Fruit fly (Drosophila melanogaster) whole organism, embryonic: ENCODE results near the gene dock.

Source experiments
- Ada2b ChIP-seq: fragments of 200-800 bp; sonication (Bioruptor generic); IDR thresholded peaks from 2 replicates; pipeline ENCODE4 v1.3.6; 2022; ENCODE audit warnings: missing biosample characterization, missing genetic modification characterization
- Awh ChIP-seq: fragments of 200-800 bp; sonication (Bioruptor generic); IDR thresholded peaks from 2 replicates; pipeline ENCODE4, ENCODE4 v1.3.6; 2022; ENCODE audit warnings: missing biosample characterization, missing genetic modification characterization
- BEAF-32 ChIP-seq: fragments of 200-800 bp; sonication (Bioruptor generic); optimal IDR thresholded peaks from 3 replicates; lab custom pipeline; 2017; ENCODE audit warnings: missing biosample characterization, missing genetic modification characterization, mild to moderate bottlenecking, moderate library complexity, missing genetic modification reagents
- C15 ChIP-seq: fragments of 200-800 bp; sonication (Bioruptor generic); IDR thresholded peaks from 3 replicates; pipeline ENCODE4 v1.3.6; 2022; ENCODE audit warnings: missing biosample characterization, missing genetic modification characterization
- CG10321 ChIP-seq: fragments of 200-800 bp; sonication (Bioruptor generic); IDR thresholded peaks from 2 replicates; pipeline ENCODE4 v1.3.6; 2022; ENCODE audit warnings: missing biosample characterization, missing genetic modification characterization
- CG10654 ChIP-seq: fragments of 200-800 bp; sonication (Bioruptor generic); optimal IDR thresholded peaks from 2 replicates; lab custom pipeline; 2016; ENCODE audit warnings: missing biosample characterization, missing genetic modification characterization
- CG11560 ChIP-seq: fragments of 200-800 bp; sonication (Bioruptor generic); IDR thresholded peaks from 3 replicates; pipeline ENCODE4 v1.3.6; 2022; ENCODE audit warnings: missing biosample characterization, missing genetic modification characterization
- CG1647 ChIP-seq: fragments of 200-800 bp; sonication (Bioruptor generic); optimal IDR thresholded peaks from 3 replicates; lab custom pipeline; 2016; ENCODE audit warnings: missing biosample characterization, missing genetic modification characterization
- CG16779 ChIP-seq: fragments of 200-800 bp; sonication (Bioruptor generic); IDR thresholded peaks from 2 replicates; pipeline ENCODE4 v1.3.6; 2022; ENCODE audit warnings: missing biosample characterization, missing genetic modification characterization
- CG17912 ChIP-seq: fragments of 200-800 bp; sonication (Bioruptor generic); optimal IDR thresholded peaks from 2 replicates; lab custom pipeline; 2018; ENCODE audit warnings: missing biosample characterization, mild to moderate bottlenecking, missing genetic modification characterization
- CG2120 ChIP-seq: fragments of 200-800 bp; sonication (Bioruptor generic); optimal IDR thresholded peaks from 3 replicates; lab custom pipeline; 2016; ENCODE audit warnings: missing biosample characterization, missing genetic modification characterization
- CG2129 ChIP-seq: fragments of 200-800 bp; sonication (Bioruptor generic); IDR thresholded peaks from 2 replicates; pipeline ENCODE4 v1.3.6; 2022; ENCODE audit warnings: missing biosample characterization, missing genetic modification characterization; ENCODE audit not compliant: partially characterized antibody
- CG2678 ChIP-seq: fragments of 200-800 bp; sonication (Bioruptor generic); optimal IDR thresholded peaks from 3 replicates; lab custom pipeline; 2019; ENCODE audit warnings: missing biosample characterization, mild to moderate bottlenecking, missing genetic modification characterization, moderate library complexity
- CG2712 ChIP-seq: fragments of 200-800 bp; optimal IDR thresholded peaks from 3 replicates; lab custom pipeline; 2019; ENCODE audit warnings: missing biosample characterization, mild to moderate bottlenecking, missing genetic modification characterization, moderate library complexity
- CG3281 ChIP-seq: fragments of 200-800 bp; sonication (Bioruptor generic); optimal IDR thresholded peaks from 3 replicates; lab custom pipeline; 2017; ENCODE audit warnings: missing biosample characterization, mild to moderate bottlenecking, missing genetic modification characterization
- CG3726 ChIP-seq: fragments of 200-800 bp; sonication (Bioruptor generic); IDR thresholded peaks from 3 replicates; pipeline ENCODE4, ENCODE4 v1.3.6; 2022; ENCODE audit warnings: missing biosample characterization, missing genetic modification characterization
- CG3847 ChIP-seq: fragments of 200-800 bp; sonication (Bioruptor generic); IDR thresholded peaks from 2 replicates; pipeline ENCODE4 v1.3.6; 2022; ENCODE audit warnings: missing biosample characterization, missing genetic modification characterization
- CG3995 ChIP-seq: fragments of 200-800 bp; sonication (Bioruptor generic); optimal IDR thresholded peaks from 3 replicates; lab custom pipeline; 2016; ENCODE audit warnings: missing biosample characterization, missing genetic modification characterization
- CG42726 ChIP-seq: fragments of 200-800 bp; sonication (Bioruptor generic); IDR thresholded peaks from 2 replicates; pipeline ENCODE4 v1.3.6; 2022; ENCODE audit warnings: missing biosample characterization, missing genetic modification characterization; ENCODE audit not compliant: partially characterized antibody
- CG4617 ChIP-seq: fragments of 200-800 bp; sonication (Bioruptor generic); optimal IDR thresholded peaks from 3 replicates; lab custom pipeline; 2016; ENCODE audit warnings: missing biosample characterization, missing genetic modification characterization, borderline replicate concordance
- CG4820 ChIP-seq: fragments of 200-800 bp; sonication (Bioruptor generic); optimal IDR thresholded peaks from 3 replicates; lab custom pipeline; 2016; ENCODE audit warnings: missing biosample characterization, missing genetic modification characterization
- CG7357 ChIP-seq: fragments of 200-800 bp; sonication (Bioruptor generic); IDR thresholded peaks from 3 replicates; pipeline ENCODE4 v1.3.6; 2022; ENCODE audit warnings: missing biosample characterization, missing genetic modification characterization
- CG8478 ChIP-seq: fragments of >200 bp; optimal IDR thresholded peaks from 2 replicates; lab custom pipeline; 2018
- CTCF ChIP-seq: fragments of 200-800 bp; sonication (Bioruptor generic); optimal IDR thresholded peaks from 2 replicates; lab custom pipeline; 2017; ENCODE audit warnings: missing biosample characterization, mild to moderate bottlenecking, missing genetic modification characterization, moderate library complexity
- Ets97D ChIP-seq: fragments of 200-800 bp; sonication (Bioruptor generic); optimal IDR thresholded peaks from 3 replicates; lab custom pipeline; 2016; ENCODE audit warnings: missing biosample characterization, missing genetic modification characterization
- H2.0 ChIP-seq: fragments of 200-800 bp; sonication (Bioruptor generic); IDR thresholded peaks from 2 replicates; pipeline ENCODE4 v1.3.6; 2022; ENCODE audit warnings: missing biosample characterization, missing genetic modification characterization
- Jarid2 ChIP-seq: fragments of 200-800 bp; sonication (Bioruptor generic); optimal IDR thresholded peaks from 3 replicates; lab custom pipeline; 2017; ENCODE audit warnings: mild to moderate bottlenecking, missing biosample characterization, missing genetic modification reagents, missing genetic modification characterization
- Med ChIP-seq: fragments of 200-800 bp; sonication (Bioruptor generic); peaks from one replicate; lab custom pipeline; 2016; ENCODE audit warnings: missing biosample characterization, missing genetic modification characterization, mild to moderate bottlenecking, inconsistent platforms, moderate library complexity
- Nf-YA ChIP-seq: fragments of 200-800 bp; sonication (Bioruptor generic); IDR thresholded peaks from 2 replicates; pipeline ENCODE4 v1.3.6; 2022; ENCODE audit warnings: missing biosample characterization, missing genetic modification characterization
- ab ChIP-seq: fragments of 200-800 bp; sonication (Bioruptor generic); optimal IDR thresholded peaks from 2 replicates; lab custom pipeline; 2016; ENCODE audit warnings: missing biosample characterization, missing genetic modification characterization
- abd-A ChIP-seq: fragments of 200-800 bp; sonication (Bioruptor generic); optimal IDR thresholded peaks from 3 replicates; lab custom pipeline; 2019; ENCODE audit warnings: missing biosample characterization, mild to moderate bottlenecking, missing genetic modification characterization, moderate library complexity
- al ChIP-seq: fragments of 200-800 bp; sonication (Bioruptor generic); IDR thresholded peaks from 2 replicates; pipeline ENCODE4 v1.3.6; 2022; ENCODE audit warnings: missing biosample characterization, missing genetic modification characterization
- amos ChIP-seq: fragments of 200-800 bp; sonication (Bioruptor generic); IDR thresholded peaks from 2 replicates; pipeline ENCODE4 v1.3.6; 2022; ENCODE audit warnings: missing biosample characterization, missing genetic modification characterization; ENCODE audit not compliant: partially characterized antibody
- ase ChIP-seq: fragments of 200-800 bp; sonication (Bioruptor generic); IDR thresholded peaks from 3 replicates; pipeline ENCODE4 v1.3.6; 2022; ENCODE audit warnings: missing biosample characterization, missing genetic modification characterization
- bcd ChIP-seq: fragments of 200-800 bp; sonication (Bioruptor generic); optimal IDR thresholded peaks from 2 replicates; lab custom pipeline; 2017; ENCODE audit warnings: missing biosample characterization, mild to moderate bottlenecking, missing genetic modification characterization
- bowl ChIP-seq: fragments of 200-800 bp; sonication (Bioruptor generic); IDR thresholded peaks from 2 replicates; pipeline ENCODE4 v1.3.6; 2022; ENCODE audit warnings: missing biosample characterization, missing genetic modification characterization
- cwo ChIP-seq: fragments of 200-800 bp; sonication (Bioruptor generic); optimal IDR thresholded peaks from 3 replicates; lab custom pipeline; 2017; ENCODE audit warnings: missing biosample characterization, missing genetic modification characterization, mild to moderate bottlenecking, moderate library complexity, missing genetic modification reagents
- da ChIP-seq: fragments of 200-800 bp; sonication (Bioruptor generic); optimal IDR thresholded peaks from 2 replicates; lab custom pipeline; 2016; ENCODE audit warnings: missing biosample characterization, missing genetic modification characterization
- disco-r ChIP-seq: fragments of 200-800 bp; sonication (Bioruptor generic); optimal IDR thresholded peaks from 2 replicates; lab custom pipeline; 2016; ENCODE audit warnings: missing biosample characterization, missing genetic modification characterization
- fd64A ChIP-seq: fragments of 200-800 bp; sonication (Bioruptor generic); optimal IDR thresholded peaks from 3 replicates; lab custom pipeline; 2018; ENCODE audit warnings: missing biosample characterization, mild to moderate bottlenecking, missing genetic modification characterization
- gcm ChIP-seq: fragments of 200-800 bp; sonication (Bioruptor generic); optimal IDR thresholded peaks from 2 replicates; lab custom pipeline; 2019; ENCODE audit warnings: missing biosample characterization, mild to moderate bottlenecking, missing genetic modification characterization, moderate library complexity
- knrl ChIP-seq: fragments of 200-800 bp; sonication (Bioruptor generic); IDR thresholded peaks from 3 replicates; pipeline ENCODE4 v1.3.6; 2022; ENCODE audit warnings: missing biosample characterization, missing genetic modification characterization; ENCODE audit not compliant: partially characterized antibody
- lilli ChIP-seq: fragments of 200-800 bp; sonication (Bioruptor generic); optimal IDR thresholded peaks from 3 replicates; lab custom pipeline; 2016; ENCODE audit warnings: missing biosample characterization, missing genetic modification characterization
- nau ChIP-seq: fragments of 200-800 bp; sonication (Bioruptor generic); optimal IDR thresholded peaks from 3 replicates; lab custom pipeline; 2017; ENCODE audit warnings: missing biosample characterization, mild to moderate bottlenecking, missing genetic modification characterization, missing genetic modification reagents
- odd ChIP-seq: fragments of 200-800 bp; sonication (Bioruptor generic); optimal IDR thresholded peaks from 2 replicates; lab custom pipeline; 2017; ENCODE audit warnings: missing biosample characterization, mild to moderate bottlenecking, missing genetic modification characterization
- pum ChIP-seq: fragments of 200-800 bp; sonication (Bioruptor generic); optimal IDR thresholded peaks from 2 replicates; lab custom pipeline; 2016; ENCODE audit warnings: missing biosample characterization, missing genetic modification characterization
- ranshi ChIP-seq: fragments of 200-800 bp; sonication (Bioruptor generic); IDR thresholded peaks from 2 replicates; pipeline ENCODE4 v1.3.6; 2022; ENCODE audit warnings: missing biosample characterization, missing genetic modification characterization
- sqz ChIP-seq: fragments of 200-800 bp; sonication (Bioruptor generic); optimal IDR thresholded peaks from 3 replicates; lab custom pipeline; 2018; ENCODE audit warnings: missing biosample characterization, mild to moderate bottlenecking, missing genetic modification characterization
- sr ChIP-seq: fragments of 200-800 bp; sonication (Bioruptor generic); IDR thresholded peaks from 3 replicates; pipeline ENCODE4 v1.3.6; 2022; ENCODE audit warnings: missing biosample characterization, missing genetic modification characterization
- wor ChIP-seq: fragments of 200-800 bp; sonication (Bioruptor generic); IDR thresholded peaks from 2 replicates; pipeline ENCODE4 v1.3.6; 2022; ENCODE audit warnings: missing biosample characterization, missing genetic modification characterization
- zen ChIP-seq: fragments of 200-800 bp; sonication (Bioruptor generic); optimal IDR thresholded peaks from 3 replicates; lab custom pipeline; 2018; ENCODE audit warnings: missing biosample characterization, mild to moderate bottlenecking, missing genetic modification characterization, moderate library complexity
- zfh1 ChIP-seq: fragments of 200-800 bp; sonication (Bioruptor generic); IDR thresholded peaks from 3 replicates; pipeline ENCODE4 v1.3.6; 2022; ENCODE audit warnings: missing biosample characterization, missing genetic modification characterization

dock gene

DNA sequence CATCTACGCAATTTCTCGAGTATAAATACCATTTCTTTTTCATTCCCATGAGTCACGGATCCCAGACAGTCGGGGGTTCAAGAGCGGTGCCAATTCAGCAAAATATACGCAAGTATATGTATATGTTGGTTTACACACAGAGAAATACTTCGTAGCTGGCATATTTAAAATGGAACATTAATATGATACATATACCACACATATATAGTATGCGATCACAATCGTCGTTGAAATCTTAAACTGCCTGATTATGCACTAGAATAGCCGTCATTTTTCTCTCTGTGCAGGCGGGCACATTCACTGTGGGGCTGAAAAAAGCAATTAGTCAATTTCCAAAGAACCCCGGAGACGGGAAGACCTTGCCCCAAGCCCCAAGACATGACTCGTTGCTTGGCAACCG, 15.9 kb downstream of the dock start (continued):
- peak; percentile 59; the same call in 1 of the 3 replicates for TF ChIP-seq CG11560 (tag; lab: Robert Waterston, UW)
- no peak for TF ChIP-seq CG4617 (GFP tag; lab: Kevin White, UChicago)
- no peak for TF ChIP-seq CG17912
- TF ChIP-seq ranshi, result peak; percentile 82
- TF ChIP-seq CG10321 (GFP tag; lab: Robert Waterston, UW), result peak; percentile 45; the same call in 1 of the 2 replicates
- TF ChIP-seq CG42726, result no peak
- TF ChIP-seq CG3281 (GFP tag; lab: Kevin White, UChicago), result peak; percentile 83
- TF ChIP-seq al (GFP tag; lab: Robert Waterston, UW), result peak; percentile 80
- TF ChIP-seq CG2678, result peak; percentile 83
- peak; percentile 93 for TF ChIP-seq Med (GFP tag; lab: Kevin White, UChicago)
- TF ChIP-seq abd-A (tag; lab: Kevin White, UChicago), result no peak
- TF ChIP-seq lilli (GFP tag; lab: Kevin White, UChicago), result peak; percentile 82
- peak; percentile 48 for TF ChIP-seq nau
- peak; percentile 14 for TF ChIP-seq Ets97D (GFP tag; lab: Kevin White, UChicago)
- peak; percentile 43 for TF ChIP-seq disco-r (GFP tag; lab: Kevin White, UChicago)
- peak; percentile 23 for TF ChIP-seq CG3995 (GFP tag; lab: Kevin White, UChicago)
- TF ChIP-seq CG8478 (lab: Kevin White, UChicago), result no peak
- TF ChIP-seq bowl (GFP tag; lab: Robert Waterston, UW), result peak; percentile 52; the same call in 1 of the 2 replicates
- no peak for TF ChIP-seq knrl (GFP tag; lab: Robert Waterston, UW)
- TF ChIP-seq sqz (GFP tag; lab: Kevin White, UChicago), result no peak
- TF ChIP-seq cwo (GFP tag; lab: Kevin White, UChicago), result peak; percentile 72
- TF ChIP-seq CG16779 (GFP tag; lab: Robert Waterston, UW), result 0 out of 2 replicates have a peak, but pooled peaks have one; percentile 24
- TF ChIP-seq fd64A (GFP tag; lab: Kevin White, UChicago), result peak; percentile 14
- peak; percentile 79 for TF ChIP-seq CG3847 (GFP tag; lab: Robert Waterston, UW)
- peak; percentile 30 for TF ChIP-seq gcm (GFP tag; lab: Kevin White, UChicago)
- TF ChIP-seq sr (GFP tag; lab: Robert Waterston, UW), result peak; percentile 45; the same call in 1 of the 3 replicates
- peak; percentile 44 for TF ChIP-seq CG4820 (GFP tag; lab: Kevin White, UChicago)
- TF ChIP-seq ase, result peak; percentile 66
- TF ChIP-seq CTCF (GFP tag; lab: Kevin White, UChicago), result no peak
- peak; percentile 48 for TF ChIP-seq wor (GFP tag; lab: Robert Waterston, UW)
- no peak for TF ChIP-seq CG2129 (GFP tag; lab: Robert Waterston, UW)
- TF ChIP-seq CG2120 (GFP tag; lab: Kevin White, UChicago), result peak; percentile 90
- TF ChIP-seq zen (tag; lab: Kevin White, UChicago), result peak; percentile 10
- peak; percentile 66; the same call in 2 of the 3 replicates for TF ChIP-seq C15 (GFP tag; lab: Robert Waterston, UW)
- TF ChIP-seq pum (GFP tag; lab: Kevin White, UChicago), result no peak
- TF ChIP-seq CG7357, result peak; percentile 45; the same call in 1 of the 3 replicates
- TF ChIP-seq Awh, result peak; percentile 68
- peak; percentile 75 for TF ChIP-seq bcd
- TF ChIP-seq CG1647, result peak; percentile 37
- peak; percentile 74 for TF ChIP-seq H2.0 (GFP tag; lab: Robert Waterston, UW)
- TF ChIP-seq CG10654 (GFP tag; lab: Kevin White, UChicago), result peak; percentile 43
- no peak for TF ChIP-seq BEAF-32 (GFP tag; lab: Kevin White, UChicago)
- TF ChIP-seq Nf-YA, result no peak
- peak; percentile 82 for TF ChIP-seq Ada2b (GFP tag; lab: Robert Waterston, UW)
- peak; percentile 45 for TF ChIP-seq ab
- peak; percentile 6 for TF ChIP-seq odd (GFP tag; lab: Kevin White, UChicago)
- no peak for TF ChIP-seq CG3726 (GFP tag; lab: Robert Waterston, UW)
- TF ChIP-seq CG2712 (tag; lab: Kevin White, UChicago), result peak; percentile 68
- peak; percentile 76 for TF ChIP-seq zfh1
- no peak for TF ChIP-seq da (GFP tag; lab: Kevin White, UChicago)
- TF ChIP-seq amos, result no peak
- peak; percentile 4 for TF ChIP-seq Jarid2 (GFP tag; lab: Kevin White, UChicago)
